Worm (Caenorhabditis elegans) whole organism, L2 larva: ENCODE results near the gene dhs-5.

Experiments
- blmp-1 ChIP-seq: sonication (generic microtip); optimal IDR thresholded peaks from 2 replicates; lab custom pipeline; 2017; ENCODE audit warnings: missing genetic modification characterization, mild to moderate bottlenecking, missing compliant biosample characterization, antibody characterized with exemption, moderate library complexity; ENCODE audit not compliant: insufficient read depth
- ceh-16 ChIP-seq: fragments of 150-350 bp; optimal IDR thresholded peaks from 2 replicates; lab custom pipeline; 2014; ENCODE audit warnings: missing biosample characterization, missing genetic modification characterization
- nhr-11 ChIP-seq: fragments of 150-350 bp; optimal IDR thresholded peaks from 2 replicates; lab custom pipeline; 2014; ENCODE audit warnings: missing biosample characterization, missing genetic modification characterization
- peb-1 ChIP-seq: fragments of 150-350 bp; optimal IDR thresholded peaks from 2 replicates; lab custom pipeline; 2014; ENCODE audit warnings: missing biosample characterization, missing genetic modification characterization
- snpc-4 ChIP-seq: fragments of 150-350 bp; optimal IDR thresholded peaks from 2 replicates; lab custom pipeline; 2014; ENCODE audit warnings: missing biosample characterization, missing genetic modification characterization

ce11 chrII:5460911-5461310 is 7.3 kb downstream of the dhs-5 start:
- no peak for TF ChIP-seq ceh-16 (tag; lab: Kevin White, UChicago)
- no peak for TF ChIP-seq blmp-1 (tag; lab: Kevin White, UChicago)
- TF ChIP-seq peb-1 (tag; lab: Kevin White, UChicago) = no peak
- no peak for TF ChIP-seq nhr-11 (tag; lab: Kevin White, UChicago)
- TF ChIP-seq snpc-4 (tag; lab: Kevin White, UChicago) = no peak
